Fruit fly (Drosophila melanogaster) whole organism, embryonic: ENCODE data around the gene CG5157.

Experiments
- CG10321 ChIP-seq: fragments of 200-800 bp; sonication (Bioruptor generic); IDR thresholded peaks from 2 replicates; pipeline ENCODE4 v1.3.6; 2022; ENCODE audit warnings: missing biosample characterization, missing genetic modification characterization
- CG10543 ChIP-seq: fragments of 200-800 bp; sonication (Bioruptor generic); optimal IDR thresholded peaks from 3 replicates; lab custom pipeline; 2017; ENCODE audit warnings: missing biosample characterization, mild to moderate bottlenecking, missing genetic modification characterization, moderate library complexity
- CG12104 ChIP-seq: fragments of 200-800 bp; sonication (Bioruptor generic); optimal IDR thresholded peaks from 3 replicates; lab custom pipeline; 2016; ENCODE audit warnings: missing biosample characterization, missing genetic modification characterization
- CG12769 ChIP-seq: fragments of 200-800 bp; sonication (Bioruptor generic); optimal IDR thresholded peaks from 2 replicates; lab custom pipeline; 2019; ENCODE audit warnings: missing biosample characterization, mild to moderate bottlenecking, missing genetic modification characterization, moderate library complexity
- CG13894 ChIP-seq: fragments of 200-800 bp; sonication (Bioruptor generic); optimal IDR thresholded peaks from 3 replicates; lab custom pipeline; 2018; ENCODE audit warnings: missing biosample characterization, mild to moderate bottlenecking, missing genetic modification characterization, moderate library complexity
- CG14441 ChIP-seq: fragments of 200-800 bp; sonication (Bioruptor generic); IDR thresholded peaks from 2 replicates; pipeline ENCODE4 v1.3.6; 2022; ENCODE audit warnings: missing biosample characterization, missing genetic modification characterization
- CG15514 ChIP-seq: fragments of 200-800 bp; sonication (Bioruptor generic); optimal IDR thresholded peaks from 3 replicates; lab custom pipeline; 2017; ENCODE audit warnings: missing biosample characterization, missing genetic modification characterization, mild to moderate bottlenecking, moderate library complexity, missing genetic modification reagents
- CG4360 ChIP-seq: fragments of 200-800 bp; sonication (Bioruptor generic); IDR thresholded peaks from 2 replicates; pipeline ENCODE4 v1.3.6; 2022; ENCODE audit warnings: missing biosample characterization, missing genetic modification characterization
- CG6175 ChIP-seq: fragments of 200-800 bp; sonication (Bioruptor generic); IDR thresholded peaks from 3 replicates; pipeline ENCODE4 v1.3.6; 2022; ENCODE audit warnings: missing biosample characterization, missing genetic modification characterization
- CG6689 ChIP-seq: fragments of 200-800 bp; sonication (Bioruptor generic); IDR thresholded peaks from 2 replicates; pipeline ENCODE4 v1.3.6; 2022; ENCODE audit warnings: missing biosample characterization, missing genetic modification characterization
- CG8290 ChIP-seq, 3 experiments: fragments of 200-800 bp; sonication (Bioruptor generic); optimal IDR thresholded peaks; 2 replicates each; lab custom pipeline; 2016 to 2019; ENCODE audit warnings: missing biosample characterization in 3 of 3, missing genetic modification characterization in 3 of 3, mild to moderate bottlenecking in 2 of 3, moderate library complexity in 1 of 3
- Dp ChIP-seq: fragments of 200-800 bp; sonication (Bioruptor generic); optimal IDR thresholded peaks from 2 replicates; lab custom pipeline; 2018; ENCODE audit warnings: missing biosample characterization, mild to moderate bottlenecking, missing genetic modification characterization, moderate library complexity
- Drgx ChIP-seq: fragments of 200-800 bp; sonication (Bioruptor generic); IDR thresholded peaks from 2 replicates; pipeline ENCODE4 v1.3.6; 2022; ENCODE audit warnings: missing biosample characterization, missing genetic modification characterization
- E2f2 ChIP-seq: fragments of 200-800 bp; sonication (Bioruptor generic); IDR thresholded peaks from 2 replicates; pipeline ENCODE4 v1.3.6; 2022; ENCODE audit warnings: missing biosample characterization, missing genetic modification characterization
- GATAe ChIP-seq: fragments of 200-800 bp; sonication (Bioruptor generic); conservative IDR thresholded peaks from 2 replicates; pipeline ENCODE4 v1.3.6; 2022; ENCODE audit warnings: missing biosample characterization, missing genetic modification characterization
- Gug ChIP-seq: fragments of 200-800 bp; sonication (Bioruptor generic); IDR thresholded peaks from 4 replicates; pipeline ENCODE4 v1.3.6; 2022; ENCODE audit warnings: missing biosample characterization, missing genetic modification characterization
- MBD-R2 ChIP-seq: fragments of 200-800 bp; sonication (Bioruptor generic); IDR thresholded peaks from 2 replicates; pipeline ENCODE4 v1.3.6; 2022; ENCODE audit warnings: missing biosample characterization, missing genetic modification characterization
- Med ChIP-seq: fragments of 200-800 bp; sonication (Bioruptor generic); peaks from one replicate; lab custom pipeline; 2016; ENCODE audit warnings: missing biosample characterization, missing genetic modification characterization, mild to moderate bottlenecking, inconsistent platforms, moderate library complexity
- NFAT ChIP-seq: fragments of 200-800 bp; sonication (Bioruptor generic); IDR thresholded peaks from 2 replicates; pipeline ENCODE4 v1.3.6; 2022; ENCODE audit warnings: missing biosample characterization, missing genetic modification characterization
- Sox102F ChIP-seq: fragments of 200-800 bp; sonication (Bioruptor generic); optimal IDR thresholded peaks from 2 replicates; lab custom pipeline; 2018; ENCODE audit warnings: missing biosample characterization, mild to moderate bottlenecking, missing genetic modification characterization, moderate library complexity
- Usf ChIP-seq: fragments of 200-800 bp; sonication (Bioruptor generic); optimal IDR thresholded peaks from 2 replicates; lab custom pipeline; 2017; ENCODE audit warnings: missing genotype, missing biosample characterization, missing genetic modification characterization
- amos ChIP-seq: fragments of 200-800 bp; sonication (Bioruptor generic); IDR thresholded peaks from 2 replicates; pipeline ENCODE4 v1.3.6; 2022; ENCODE audit warnings: missing biosample characterization, missing genetic modification characterization; ENCODE audit not compliant: partially characterized antibody
- ase ChIP-seq: fragments of 200-800 bp; sonication (Bioruptor generic); IDR thresholded peaks from 3 replicates; pipeline ENCODE4 v1.3.6; 2022; ENCODE audit warnings: missing biosample characterization, missing genetic modification characterization
- btn ChIP-seq: fragments of 200-800 bp; sonication (Bioruptor generic); optimal IDR thresholded peaks from 2 replicates; lab custom pipeline; 2016; ENCODE audit warnings: missing biosample characterization, missing genetic modification characterization
- chinmo ChIP-seq: fragments of 200-800 bp; sonication (Bioruptor generic); IDR thresholded peaks from 4 replicates; pipeline ENCODE4 v1.3.6; 2022; ENCODE audit warnings: missing biosample characterization, missing genetic modification characterization; ENCODE audit not compliant: partially characterized antibody
- crol ChIP-seq: fragments of 200-800 bp; sonication (Bioruptor generic); IDR thresholded peaks from 2 replicates; pipeline ENCODE4 v1.3.6; 2022; ENCODE audit warnings: missing biosample characterization, missing genetic modification characterization
- cwo ChIP-seq: fragments of 200-800 bp; sonication (Bioruptor generic); optimal IDR thresholded peaks from 3 replicates; lab custom pipeline; 2017; ENCODE audit warnings: missing biosample characterization, missing genetic modification characterization, mild to moderate bottlenecking, moderate library complexity, missing genetic modification reagents
- en ChIP-seq: fragments of 200-800 bp; sonication (Bioruptor generic); optimal IDR thresholded peaks from 2 replicates; lab custom pipeline; 2016; ENCODE audit warnings: missing biosample characterization, missing genetic modification characterization
- exex ChIP-seq: fragments of 200-800 bp; sonication (Bioruptor generic); optimal IDR thresholded peaks from 4 replicates; lab custom pipeline; 2018; ENCODE audit warnings: missing biosample characterization, mild to moderate bottlenecking, missing genetic modification characterization, moderate library complexity
- ftz-f1 ChIP-seq: fragments of 200-800 bp; sonication (Bioruptor generic); optimal IDR thresholded peaks from 2 replicates; lab custom pipeline; 2016; ENCODE audit warnings: missing biosample characterization, missing genetic modification characterization
- lab ChIP-seq: fragments of 200-800 bp; sonication (Bioruptor generic); optimal IDR thresholded peaks from 3 replicates; lab custom pipeline; 2017; ENCODE audit warnings: missing biosample characterization, missing genetic modification characterization, mild to moderate bottlenecking, moderate library complexity, missing genetic modification reagents
- mirr ChIP-seq: fragments of 200-800 bp; sonication (Bioruptor generic); optimal IDR thresholded peaks from 3 replicates; lab custom pipeline; 2018; ENCODE audit warnings: missing biosample characterization, mild to moderate bottlenecking, missing genetic modification characterization
- onecut ChIP-seq: fragments of 200-800 bp; sonication (Bioruptor generic); IDR thresholded peaks from 2 replicates; pipeline ENCODE4 v1.3.6; 2022; ENCODE audit warnings: missing biosample characterization, missing genetic modification characterization
- pan ChIP-seq, 4 experiments: fragments of >200 bp in 3 of 4; fragments of 200-800 bp in 1 of 4; sonication (Bioruptor generic) in 1 of 4; optimal IDR thresholded peaks in 3 of 4; IDR thresholded peaks in 1 of 4; 2 replicates each; pipeline versions ENCODE4 v1.3.6 to Lab custom; 2017 to 2022; ENCODE audit warnings: missing biosample characterization in 2 of 4, missing genetic modification characterization in 2 of 4, mixed read lengths in 1 of 4
- pnt ChIP-seq: fragments of 200-800 bp; sonication (Bioruptor generic); optimal IDR thresholded peaks from 3 replicates; lab custom pipeline; 2016; ENCODE audit warnings: missing biosample characterization, missing genetic modification characterization
- prd ChIP-seq, 3 experiments: fragments of >200 bp in 2 of 3; fragments of 200-800 bp in 1 of 3; sonication (Bioruptor generic) in 1 of 3; optimal IDR thresholded peaks in 2 of 3; IDR thresholded peaks in 1 of 3; 2 replicates in 2 of 3; 3 replicates in 1 of 3; pipeline versions ENCODE4 v1.3.6 to Lab custom; 2017 to 2022; ENCODE audit warnings: missing biosample characterization in 1 of 3, missing genetic modification characterization in 1 of 3
- rib ChIP-seq: fragments of 200-800 bp; sonication (Bioruptor generic); IDR thresholded peaks from 2 replicates; pipeline ENCODE4 v1.3.6; 2022; ENCODE audit warnings: missing biosample characterization, missing genetic modification characterization
- sd ChIP-seq: fragments of 200-800 bp; sonication (Bioruptor generic); optimal IDR thresholded peaks from 3 replicates; lab custom pipeline; 2018; ENCODE audit warnings: missing biosample characterization, mild to moderate bottlenecking, missing genetic modification characterization, moderate library complexity
- sens ChIP-seq: fragments of 200-800 bp; sonication (Bioruptor generic); peaks from one replicate; lab custom pipeline; 2016; ENCODE audit warnings: missing biosample characterization, missing genetic modification characterization
- sug ChIP-seq: fragments of 200-800 bp; optimal IDR thresholded peaks from 2 replicates; lab custom pipeline; 2019; ENCODE audit warnings: missing biosample characterization, mild to moderate bottlenecking, missing genetic modification characterization, moderate library complexity
- tap ChIP-seq: fragments of 200-800 bp; optimal IDR thresholded peaks from 3 replicates; lab custom pipeline; 2019; ENCODE audit warnings: missing biosample characterization, mild to moderate bottlenecking, missing genetic modification characterization, moderate library complexity
- vvl ChIP-seq: fragments of 200-800 bp; sonication (Bioruptor generic); IDR thresholded peaks from 2 replicates; pipeline ENCODE4 v1.3.6; 2022; ENCODE audit warnings: missing biosample characterization, missing genetic modification characterization
- zfh1 ChIP-seq: fragments of 200-800 bp; sonication (Bioruptor generic); IDR thresholded peaks from 3 replicates; pipeline ENCODE4 v1.3.6; 2022; ENCODE audit warnings: missing biosample characterization, missing genetic modification characterization

CG5157 gene

dm6 chr3L:16156788-16157208 is 19.1 kb upstream of the CG5157 start:
- TF ChIP-seq Usf (GFP tag; lab: Kevin White, UChicago) (no peak), CG12769 (tag; lab: Kevin White, UChicago) (peak; percentile 49), en (GFP tag; lab: Kevin White, UChicago) (no peak), CG13894 (tag; lab: Kevin White, UChicago) (peak; percentile 35), CG6689 (no peak), Drgx (GFP tag; lab: Robert Waterston, UW) (peak; percentile 31; the same call in 1 of the 2 replicates), CG6175 (GFP tag; lab: Robert Waterston, UW) (peak; percentile 77), rib (GFP tag; lab: Robert Waterston, UW) (peak; percentile 79), CG12104 (GFP tag; lab: Kevin White, UChicago) (no peak), exex (tag; lab: Kevin White, UChicago) (peak; percentile 50), cwo (GFP tag; lab: Kevin White, UChicago) (peak; percentile 99), mirr (peak; percentile 76), vvl (peak; percentile 87), E2f2 (0 out of 2 replicates have a peak, but pooled peaks have one; percentile 17), Gug (no peak), NFAT (peak; percentile 74), Sox102F (no peak), ase (GFP tag; lab: Robert Waterston, UW) (no peak), sd (tag; lab: Kevin White, UChicago) (peak; percentile 77), CG15514 (peak; percentile 9), Med (GFP tag; lab: Kevin White, UChicago) (peak; percentile 93), sug (tag; lab: Kevin White, UChicago) (peak; percentile 57), CG14441 (GFP tag; lab: Robert Waterston, UW) (peak; percentile 39; the same call in 1 of the 2 replicates), amos (GFP tag; lab: Robert Waterston, UW) (no peak), GATAe (GFP tag; lab: Robert Waterston, UW) (peak; percentile 60; the same call in 1 of the 2 replicates), chinmo (0 out of 4 replicates have a peak, but pooled peaks have one; percentile 44), CG8290 (GFP tag; optimal IDR thresholded peaks at IDR 0.05; lab: Kevin White, UChicago) (no peak), CG8290 (tag; optimal IDR thresholded peaks at IDR 0.05; lab: Kevin White, UChicago) (peak in 1 of 2 experiments; percentile 26), Dp (GFP tag; lab: Kevin White, UChicago) (no peak), btn (GFP tag; lab: Kevin White, UChicago) (no peak), MBD-R2 (0 out of 2 replicates have a peak, but pooled peaks have one; percentile 13), crol (GFP tag; lab: Robert Waterston, UW) (peak; percentile 97), ftz-f1 (GFP tag; lab: Kevin White, UChicago) (peak; percentile 58), zfh1 (GFP tag; lab: Robert Waterston, UW) (no peak), CG4360 (GFP tag; lab: Robert Waterston, UW) (0 out of 2 replicates have a peak, but pooled peaks have one; percentile 23), CG10543 (GFP tag; lab: Kevin White, UChicago) (peak; percentile 46), pnt (GFP tag; lab: Kevin White, UChicago) (no peak), prd (optimal IDR thresholded peaks at IDR 0.05; lab: Kevin White, UChicago) (no peak), prd (GFP tag; IDR thresholded peaks at IDR 0.05; lab: Robert Waterston, UW) (no peak), lab (GFP tag; lab: Kevin White, UChicago) (peak; percentile 63)

dm6 chr3L:16155547-16155946 is 17.9 kb upstream of the CG5157 start:
- TF ChIP-seq CG10321 (GFP tag; lab: Robert Waterston, UW), result peak; percentile 52; the same call in 1 of the 2 replicates
- TF ChIP-seq sens (GFP tag; lab: Kevin White, UChicago), result no peak
- TF ChIP-seq onecut, result peak; percentile 56
- TF ChIP-seq tap (tag; lab: Kevin White, UChicago), result no peak
- TF ChIP-seq pan (optimal IDR thresholded peaks at IDR 0.05; lab: Kevin White, UChicago), result no peak
- TF ChIP-seq pan (GFP tag; optimal IDR thresholded peaks at IDR 0.05 in 1 of 2, IDR thresholded peaks at IDR 0.05 in 1 of 2), result peak in 1 of 2 experiments; percentile 62
- peak; percentile 40 for TF ChIP-seq Med (GFP tag; lab: Kevin White, UChicago)
